Fruit fly (Drosophila melanogaster) whole organism, prepupa: Measurements from ENCODE around the gene CG34242.

Experiments used
- Blimp-1 ChIP-seq: fragments of 200-800 bp; sonication (Bioruptor generic); optimal IDR thresholded peaks from 3 replicates; lab custom pipeline; 2017; ENCODE audit warnings: missing biosample characterization, missing genetic modification characterization, mild to moderate bottlenecking, moderate library complexity, missing genetic modification reagents
- CG10631 ChIP-seq: fragments of 200-800 bp; sonication (Bioruptor generic); optimal IDR thresholded peaks from 2 replicates; lab custom pipeline; 2016; ENCODE audit warnings: missing biosample characterization, missing genetic modification characterization
- CG11902 ChIP-seq: fragments of 200-800 bp; sonication (Bioruptor generic); optimal IDR thresholded peaks from 3 replicates; lab custom pipeline; 2016; ENCODE audit warnings: missing biosample characterization, missing genetic modification characterization
- CG16779 ChIP-seq: fragments of 200-800 bp; sonication (Bioruptor generic); optimal IDR thresholded peaks from 3 replicates; lab custom pipeline; 2017; ENCODE audit warnings: missing biosample characterization, mild to moderate bottlenecking, missing genetic modification characterization
- CG3032 ChIP-seq: fragments of 200-800 bp; optimal IDR thresholded peaks from 2 replicates; lab custom pipeline; 2019; ENCODE audit warnings: missing biosample characterization, mild to moderate bottlenecking, missing genetic modification characterization, moderate library complexity
- CG4318 ChIP-seq: fragments of 200-800 bp; sonication (Bioruptor generic); optimal IDR thresholded peaks from 3 replicates; lab custom pipeline; 2017; ENCODE audit warnings: missing biosample characterization, mild to moderate bottlenecking, missing genetic modification characterization
- CG6276 ChIP-seq: fragments of 200-800 bp; sonication (Bioruptor generic); optimal IDR thresholded peaks from 2 replicates; lab custom pipeline; 2017; ENCODE audit warnings: missing biosample characterization, mild to moderate bottlenecking, missing genetic modification characterization
- CG6854 ChIP-seq: fragments of 200-800 bp; sonication (Bioruptor generic); optimal IDR thresholded peaks from 2 replicates; lab custom pipeline; 2017; ENCODE audit warnings: missing biosample characterization, mild to moderate bottlenecking, missing genetic modification characterization
- Ets21C ChIP-seq: fragments of 200-800 bp; sonication (Bioruptor generic); optimal IDR thresholded peaks from 3 replicates; lab custom pipeline; 2016; ENCODE audit warnings: missing biosample characterization, missing genetic modification characterization
- Gug ChIP-seq: fragments of 200-800 bp; sonication (Bioruptor generic); IDR thresholded peaks from 2 replicates; pipeline ENCODE4 v1.3.6; 2022; ENCODE audit warnings: missing biosample characterization, missing genetic modification characterization
- OdsH ChIP-seq: fragments of 200-800 bp; sonication (Bioruptor generic); optimal IDR thresholded peaks from 3 replicates; lab custom pipeline; 2016; ENCODE audit warnings: missing biosample characterization, missing genetic modification characterization
- fkh ChIP-seq: fragments of 200-800 bp; sonication (Bioruptor generic); optimal IDR thresholded peaks from 3 replicates; lab custom pipeline; 2017; ENCODE audit warnings: missing biosample characterization, mild to moderate bottlenecking, missing genetic modification characterization, moderate library complexity
- salr ChIP-seq, 2 experiments: fragments of 200-800 bp; sonication (Bioruptor generic); optimal IDR thresholded peaks; 3 replicates each; lab custom pipeline; 2016 to 2018; ENCODE audit warnings: missing biosample characterization in 2 of 2, missing genetic modification characterization in 2 of 2, mild to moderate bottlenecking in 1 of 2
- ss ChIP-seq, 2 experiments: fragments of 200-800 bp; sonication (Bioruptor generic); optimal IDR thresholded peaks; 2 replicates in 1 of 2; 3 replicates in 1 of 2; lab custom pipeline; 2017 to 2018; ENCODE audit warnings: mild to moderate bottlenecking in 2 of 2, missing biosample characterization in 2 of 2, missing genetic modification characterization in 2 of 2, moderate library complexity in 1 of 2

- TF ChIP-seq ss (GFP tag; optimal IDR thresholded peaks at IDR 0.05; lab: Kevin White, UChicago) = no peak
- no peak for TF ChIP-seq Gug (GFP tag; lab: Robert Waterston, UW)
- TF ChIP-seq CG11902 (GFP tag; lab: Kevin White, UChicago) = no peak
- TF ChIP-seq CG16779 (tag; lab: Kevin White, UChicago) = no peak
- no peak for TF ChIP-seq OdsH (GFP tag; lab: Kevin White, UChicago)
- TF ChIP-seq Blimp-1 = no peak
- no peak for TF ChIP-seq CG10631 (GFP tag; lab: Kevin White, UChicago)
- TF ChIP-seq salr (GFP tag; optimal IDR thresholded peaks at IDR 0.05; lab: Kevin White, UChicago) = no peak
- TF ChIP-seq CG3032 (tag; lab: Kevin White, UChicago) = no peak
- TF ChIP-seq CG4318 (GFP tag; lab: Kevin White, UChicago) = no peak
- TF ChIP-seq fkh (GFP tag; lab: Kevin White, UChicago) = no peak
- no peak for TF ChIP-seq CG6276 (GFP tag; lab: Kevin White, UChicago)
- TF ChIP-seq Ets21C = no peak
- TF ChIP-seq CG6854 (GFP tag; lab: Kevin White, UChicago) = no peak
Measured at dm6 chr3L:12505990-12506389, 27.8 kb upstream of the CG34242 start.
